Worm (Caenorhabditis elegans) whole organism, L4/young adult: ENCODE results near the gene F58F12.1.
A peak's percentile ranks its signal among the peaks of the same experiment; 100 is the strongest.

Experiments
- dao-5 ChIP-seq: sonication (generic microtip); optimal IDR thresholded peaks from 2 replicates; lab custom pipeline; 2016; ENCODE audit warnings: missing genotype, missing genetic modification characterization, moderate library complexity, missing compliant biosample characterization
- him-1 ChIP-seq: sonication (generic microtip); optimal IDR thresholded peaks from 2 replicates; lab custom pipeline; 2016; ENCODE audit warnings: missing genotype, missing genetic modification reagents, missing genetic modification characterization, missing compliant biosample characterization

- TF ChIP-seq him-1 (tag; lab: Kevin White, UChicago) = peak; percentile 30
- TF ChIP-seq dao-5 (tag; lab: Kevin White, UChicago) = no peak
These were observed at the start of gene F58F12.1 for ce11 chrII:6383183-6383695.
